Worm (Caenorhabditis elegans) whole organism, mixed stage, embryonic: ENCODE measurements around the gene F01D5.6.

ENCODE experiments used
- M03D4.4 ChIP-seq: sonication (generic microtip); optimal IDR thresholded peaks from 2 replicates; lab custom pipeline; 2017; ENCODE audit warnings: mild to moderate bottlenecking, missing genetic modification characterization, missing compliant biosample characterization
- bed-3 ChIP-seq: fragments of 200-800 bp; sonication (Bioruptor generic); optimal IDR thresholded peaks from 3 replicates; lab custom pipeline; 2018; ENCODE audit warnings: mild to moderate bottlenecking, missing genetic modification characterization, moderate library complexity, missing compliant biosample characterization
- blmp-1 ChIP-seq: fragments of 150-350 bp; optimal IDR thresholded peaks from 2 replicates; lab custom pipeline; 2014; ENCODE audit warnings: missing biosample characterization, missing genetic modification characterization
- ceh-39 ChIP-seq: fragments of 150-350 bp; optimal IDR thresholded peaks from 2 replicates; lab custom pipeline; 2014; ENCODE audit warnings: missing biosample characterization, missing genetic modification characterization
- ceh-43 ChIP-seq: fragments of 200-800 bp; sonication (Bioruptor generic); optimal IDR thresholded peaks from 2 replicates; lab custom pipeline; 2018; ENCODE audit warnings: mild to moderate bottlenecking, missing genetic modification characterization, moderate library complexity, missing compliant biosample characterization
- ceh-83 ChIP-seq: fragments of 200-800 bp; sonication (Bioruptor generic); optimal IDR thresholded peaks from 2 replicates; lab custom pipeline; 2018; ENCODE audit warnings: mild to moderate bottlenecking, missing genetic modification characterization, missing compliant biosample characterization
- ces-1 ChIP-seq: fragments of 150-350 bp; optimal IDR thresholded peaks from 2 replicates; lab custom pipeline; 2014; ENCODE audit warnings: missing biosample characterization, missing genetic modification reagents, missing genetic modification characterization
- drap-1 ChIP-seq: fragments of 200-800 bp; sonication (Bioruptor generic); optimal IDR thresholded peaks from 3 replicates; lab custom pipeline; 2018; ENCODE audit warnings: mild to moderate bottlenecking, missing genetic modification characterization, missing compliant biosample characterization
- elt-1 ChIP-seq: sonication (generic microtip); optimal IDR thresholded peaks from 2 replicates; lab custom pipeline; 2017; ENCODE audit warnings: missing genetic modification characterization, mild to moderate bottlenecking, missing compliant biosample characterization, antibody characterized with exemption, moderate library complexity, borderline replicate concordance; ENCODE audit not compliant: insufficient read depth
- elt-3 ChIP-seq: fragments of 150-350 bp; optimal IDR thresholded peaks from 2 replicates; lab custom pipeline; 2014; ENCODE audit warnings: missing biosample characterization, missing genetic modification characterization
- flh-1 ChIP-seq: fragments of 200-800 bp; sonication (Bioruptor generic); optimal IDR thresholded peaks from 2 replicates; lab custom pipeline; 2018; ENCODE audit warnings: mild to moderate bottlenecking, missing genetic modification characterization, moderate library complexity, missing compliant biosample characterization
- ham-2 ChIP-seq: fragments of 200-800 bp; sonication (Bioruptor generic); optimal IDR thresholded peaks from 2 replicates; lab custom pipeline; 2018; ENCODE audit warnings: mild to moderate bottlenecking, missing genetic modification characterization, missing compliant biosample characterization
- hlh-1 ChIP-seq: fragments of 150-350 bp; optimal IDR thresholded peaks from 2 replicates; lab custom pipeline; 2014; ENCODE audit warnings: missing biosample characterization, missing genetic modification reagents, missing genetic modification characterization
- lin-13 ChIP-seq: fragments of 150-350 bp; optimal IDR thresholded peaks from 2 replicates; lab custom pipeline; 2014; ENCODE audit warnings: missing biosample characterization, missing genetic modification characterization
- lin-32 ChIP-seq: fragments of 200-800 bp; sonication (Bioruptor generic); optimal IDR thresholded peaks from 2 replicates; lab custom pipeline; 2018; ENCODE audit warnings: mild to moderate bottlenecking, missing genetic modification characterization, missing compliant biosample characterization
- mab-5 ChIP-seq: fragments of 150-350 bp; optimal IDR thresholded peaks from 2 replicates; lab custom pipeline; 2014; ENCODE audit warnings: missing biosample characterization, missing genetic modification characterization
- mls-2 ChIP-seq: sonication (generic microtip); optimal IDR thresholded peaks from 2 replicates; lab custom pipeline; 2016; ENCODE audit warnings: mild to moderate bottlenecking, missing genetic modification characterization, moderate library complexity, missing compliant biosample characterization
- nhr-12 ChIP-seq: fragments of 150-350 bp; optimal IDR thresholded peaks from 2 replicates; lab custom pipeline; 2014; ENCODE audit warnings: missing biosample characterization, missing genetic modification characterization
- nhr-2 ChIP-seq: fragments of 150-350 bp; optimal IDR thresholded peaks from 2 replicates; lab custom pipeline; 2014; ENCODE audit warnings: missing biosample characterization, missing genetic modification characterization
- nhr-237 ChIP-seq: fragments of 150-350 bp; optimal IDR thresholded peaks from 2 replicates; lab custom pipeline; 2014; ENCODE audit warnings: missing biosample characterization, missing genetic modification characterization
- nhr-76 ChIP-seq: sonication (generic microtip); optimal IDR thresholded peaks from 2 replicates; lab custom pipeline; 2017; ENCODE audit warnings: missing biosample characterization, missing genetic modification characterization
- pha-4 ChIP-seq: fragments of 150-350 bp; optimal IDR thresholded peaks from 2 replicates; lab custom pipeline; 2018; ENCODE audit warnings: missing biosample characterization, missing genetic modification reagents, missing genetic modification characterization
- sem-2 ChIP-seq: fragments of 200-800 bp; sonication (Bioruptor generic); optimal IDR thresholded peaks from 2 replicates; lab custom pipeline; 2018; ENCODE audit warnings: mild to moderate bottlenecking, missing genetic modification characterization, missing compliant biosample characterization
- sptf-1 ChIP-seq: sonication (generic microtip); optimal IDR thresholded peaks from 2 replicates; lab custom pipeline; 2017; ENCODE audit warnings: mild to moderate bottlenecking, missing genetic modification characterization, moderate library complexity, missing compliant biosample characterization
- tbx-8 ChIP-seq: fragments of 200-800 bp; sonication (Bioruptor generic); optimal IDR thresholded peaks from 2 replicates; lab custom pipeline; 2018; ENCODE audit warnings: mild to moderate bottlenecking, missing genetic modification characterization, moderate library complexity, missing compliant biosample characterization
- unc-120 ChIP-seq: sonication (generic microtip); optimal IDR thresholded peaks from 2 replicates; lab custom pipeline; 2017; ENCODE audit warnings: missing genetic modification characterization, missing compliant biosample characterization; ENCODE audit not compliant: poor library complexity, severe bottlenecking
- unc-39 ChIP-seq: fragments of 150-350 bp; optimal IDR thresholded peaks from 2 replicates; lab custom pipeline; 2014; ENCODE audit warnings: missing biosample characterization, missing genetic modification characterization
- unc-62 ChIP-seq: fragments of 150-350 bp; optimal IDR thresholded peaks from 2 replicates; lab custom pipeline; 2014; ENCODE audit warnings: missing biosample characterization, missing genetic modification reagents, missing genetic modification characterization
- zip-8 ChIP-seq: fragments of 150-350 bp; optimal IDR thresholded peaks from 2 replicates; lab custom pipeline; 2014; ENCODE audit warnings: missing biosample characterization, missing genetic modification characterization
- ztf-11 ChIP-seq: fragments of 150-350 bp; optimal IDR thresholded peaks from 2 replicates; lab custom pipeline; 2014; ENCODE audit warnings: missing biosample characterization, missing genetic modification characterization

Gene F01D5.6

DNA sequence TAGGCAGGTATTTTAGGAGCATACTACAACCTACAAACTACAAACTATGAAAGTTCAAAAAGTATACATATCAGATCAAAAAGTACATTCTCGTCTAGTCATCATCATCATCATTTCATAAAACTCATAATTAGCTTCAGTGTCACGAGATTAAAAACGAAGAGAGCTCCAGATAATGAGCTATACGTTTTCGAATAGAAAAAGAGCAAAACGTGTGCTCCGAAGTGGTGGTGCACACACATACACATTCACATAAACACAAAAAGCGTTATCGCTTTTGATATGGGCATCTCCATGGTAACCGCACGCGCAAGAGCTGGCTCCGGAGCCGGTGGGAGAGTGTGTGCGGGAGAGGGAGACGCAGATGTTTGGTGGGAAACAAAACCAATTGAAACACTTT, 42.0 kb upstream of the F01D5.6 start:
- TF ChIP-seq tbx-8 (GFP tag; lab: Kevin White, UChicago) (no peak), unc-62 (GFP tag; lab: Kevin White, UChicago) (no peak), zip-8 (tag; lab: Kevin White, UChicago) (no peak), ceh-39 (tag; lab: Kevin White, UChicago) (no peak), elt-1 (tag; lab: Kevin White, UChicago) (no peak), lin-32 (no peak), bed-3 (no peak), sem-2 (GFP tag; lab: Kevin White, UChicago) (no peak), pha-4 (tag; lab: Kevin White, UChicago) (no peak), flh-1 (no peak), drap-1 (GFP tag; lab: Kevin White, UChicago) (no peak), nhr-12 (tag; lab: Kevin White, UChicago) (no peak), ceh-43 (GFP tag; lab: Kevin White, UChicago) (no peak), ham-2 (GFP tag; lab: Kevin White, UChicago) (no peak), mab-5 (tag; lab: Kevin White, UChicago) (no peak), ceh-83 (no peak)
- TF ChIP-seq, all 35 proteins: peak for 0

DNA sequence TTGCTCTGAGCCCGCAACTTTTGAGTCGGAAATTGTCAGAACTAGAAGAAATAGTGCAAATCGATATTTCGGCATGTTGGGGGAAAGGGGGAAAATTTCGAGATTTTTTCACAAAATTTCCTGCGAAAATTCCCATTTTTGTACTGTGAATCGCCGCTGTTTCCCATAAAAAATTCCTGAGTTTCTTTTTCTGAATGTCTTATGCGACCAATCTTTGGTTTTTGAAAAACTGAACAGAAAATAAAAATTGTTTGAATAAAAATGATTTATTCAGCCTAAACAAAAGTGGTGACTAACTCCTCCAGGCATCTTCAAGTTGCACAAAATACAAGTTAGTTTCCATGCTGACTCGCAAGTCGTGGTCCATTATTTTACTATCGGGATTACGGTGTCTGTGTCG, 40.1 kb upstream of the F01D5.6 start, which contains the start of gene W07G1.7:
Gene W07G1.7, minus strand, starts transcription at position 101 of the 400 bp plus-strand sequence.
- no peak for TF ChIP-seq unc-120 (tag; lab: Kevin White, UChicago)
- TF ChIP-seq nhr-12 (tag; lab: Kevin White, UChicago) = no peak
- no peak for TF ChIP-seq sptf-1 (tag; lab: Kevin White, UChicago)
- TF ChIP-seq elt-1 (tag; lab: Kevin White, UChicago) = no peak
- no peak for TF ChIP-seq lin-13
- TF ChIP-seq ztf-11 (tag; lab: Kevin White, UChicago) = no peak
- no peak for TF ChIP-seq mab-5 (tag; lab: Kevin White, UChicago)

DNA sequence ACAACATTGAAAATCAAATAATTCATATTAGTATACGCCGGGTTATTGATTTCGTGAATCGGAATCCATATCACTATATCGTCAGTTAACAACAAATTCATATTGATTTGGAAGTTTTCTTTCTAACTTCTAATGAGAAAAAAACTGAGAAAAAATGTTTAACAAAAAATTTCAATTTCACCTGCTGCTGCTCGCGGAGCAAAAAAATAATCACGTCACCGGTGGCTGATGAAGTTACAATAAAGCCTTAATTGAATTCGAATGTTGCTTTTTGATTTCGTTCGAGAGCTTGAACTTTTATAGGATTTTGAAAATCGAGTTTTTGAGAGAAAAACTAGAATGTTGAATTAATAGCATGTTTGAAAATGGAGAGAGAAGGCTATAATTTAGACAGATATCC, 37.3 kb upstream of the F01D5.6 start, which contains the start of gene sre-43:
Gene sre-43, minus strand, starts transcription at position 101 of the 400 bp plus-strand sequence.
- TF ChIP-seq hlh-1 (tag; lab: Kevin White, UChicago) (no peak), ceh-39 (tag; lab: Kevin White, UChicago) (no peak)
- TF ChIP-seq, all 35 proteins: peak for 0

DNA sequence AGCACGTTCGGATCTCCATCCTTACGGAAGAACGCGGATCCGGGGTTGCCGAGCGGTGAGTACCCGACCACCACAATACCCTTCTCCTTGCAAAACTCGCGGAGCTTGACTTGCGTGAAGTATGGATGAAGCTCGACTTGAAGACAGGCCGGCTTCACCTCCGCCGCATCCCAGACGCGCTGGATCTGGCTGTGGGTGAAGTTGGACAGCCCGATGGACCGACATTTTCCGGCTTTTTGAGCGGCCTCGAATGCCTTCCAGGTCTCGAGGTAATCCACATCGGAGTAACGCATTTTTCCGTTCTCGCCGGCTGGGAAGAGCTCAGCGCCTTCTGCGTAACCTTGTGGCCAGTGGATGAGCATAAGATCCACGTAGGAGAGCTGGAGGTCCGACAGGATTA, 34.1 kb upstream of the F01D5.6 start:
- TF ChIP-seq unc-39 = no peak
- no peak for TF ChIP-seq mab-5 (tag; lab: Kevin White, UChicago)
- TF ChIP-seq nhr-2 (tag; lab: Kevin White, UChicago) = no peak
- no peak for TF ChIP-seq ces-1 (GFP tag; lab: Kevin White, UChicago)
- TF ChIP-seq nhr-76 (tag; lab: Kevin White, UChicago) = no peak
- TF ChIP-seq hlh-1 (tag; lab: Kevin White, UChicago) = no peak
- no peak for TF ChIP-seq blmp-1 (tag; lab: Kevin White, UChicago)
- TF ChIP-seq sem-2 (GFP tag; lab: Kevin White, UChicago) = no peak
- no peak for TF ChIP-seq elt-3 (tag; lab: Kevin White, UChicago)
- TF ChIP-seq mls-2 (tag; lab: Kevin White, UChicago) = no peak
- no peak for TF ChIP-seq ceh-43 (GFP tag; lab: Kevin White, UChicago)

DNA sequence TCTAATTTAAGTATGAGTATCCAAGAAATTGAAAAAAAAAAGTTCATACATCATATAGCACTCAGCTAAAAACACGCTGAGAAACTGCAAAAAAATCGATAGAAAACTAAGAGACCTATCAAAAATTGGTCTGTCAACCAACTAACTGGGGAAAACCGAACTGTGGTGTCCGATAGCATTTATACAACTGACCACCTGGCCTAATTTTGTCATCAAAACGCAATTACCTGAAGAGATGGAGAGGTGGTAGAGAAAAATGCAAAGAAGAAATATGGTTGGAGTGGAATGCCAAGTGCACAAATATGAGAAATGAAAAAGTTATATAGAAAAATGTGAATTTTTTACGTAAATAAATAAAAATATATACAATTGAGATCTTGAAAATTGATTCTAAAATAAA, 32.8 kb upstream of the F01D5.6 start, which contains the start of gene Y39G8B.1:
Gene Y39G8B.1, minus strand, starts transcription at position 299 of the 400 bp plus-strand sequence.
- TF ChIP-seq tbx-8 (GFP tag; lab: Kevin White, UChicago) (no peak), ces-1 (GFP tag; lab: Kevin White, UChicago) (peak; percentile 46), ceh-39 (tag; lab: Kevin White, UChicago) (peak; percentile 10), nhr-2 (tag; lab: Kevin White, UChicago) (peak; percentile 35), zip-8 (tag; lab: Kevin White, UChicago) (no peak)

DNA sequence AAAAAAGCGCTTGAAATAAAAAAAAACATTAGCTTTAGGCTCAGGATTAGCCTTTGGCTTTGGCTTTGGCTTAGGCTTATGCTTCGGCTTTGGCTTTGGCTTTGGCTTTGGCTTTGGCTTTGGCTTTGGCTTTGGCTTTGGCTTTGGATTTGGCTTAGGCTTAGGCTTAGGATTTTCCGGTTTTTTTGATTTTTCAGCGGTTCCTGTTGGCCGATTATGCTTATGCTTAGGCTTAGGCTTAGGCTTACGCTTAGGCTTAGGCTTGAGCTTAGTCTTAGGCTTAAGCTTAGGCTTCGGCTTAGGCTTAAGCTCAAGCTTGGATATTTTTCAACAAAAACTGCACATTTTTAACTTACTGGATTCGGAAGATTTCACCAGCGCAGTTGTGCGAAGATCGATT, 32.2 kb upstream of the F01D5.6 start:
- TF ChIP-seq ceh-43 (GFP tag; lab: Kevin White, UChicago) (no peak), elt-3 (tag; lab: Kevin White, UChicago) (no peak), unc-62 (GFP tag; lab: Kevin White, UChicago) (no peak), hlh-1 (tag; lab: Kevin White, UChicago) (no peak), unc-39 (no peak), drap-1 (GFP tag; lab: Kevin White, UChicago) (no peak), elt-1 (tag; lab: Kevin White, UChicago) (no peak), nhr-12 (tag; lab: Kevin White, UChicago) (no peak), ztf-11 (tag; lab: Kevin White, UChicago) (no peak), lin-13 (no peak), M03D4.4 (no peak), nhr-237 (no peak), nhr-76 (tag; lab: Kevin White, UChicago) (no peak), ceh-39 (tag; lab: Kevin White, UChicago) (no peak), lin-32 (no peak)
